Fruit fly (Drosophila melanogaster): ENCODE measurements around the gene CG15564.

The CG15564 gene

dm6 chr3R:31243079-31243668, 8.0 kb upstream of the CG15564 start:
- no peak for TF ChIP-seq ewg (GFP tag; optimal IDR thresholded peaks at IDR 0.05)
- no peak for TF ChIP-seq usp (GFP tag; optimal IDR thresholded peaks at IDR 0.05)
- TF ChIP-seq bbx (GFP tag; IDR thresholded peaks at IDR 0.05; ENCODE audit: partially characterized antibody), result no peak
- 0 out of 3 replicates have a peak, but pooled peaks have one; percentile 25 for TF ChIP-seq ci (GFP tag; IDR thresholded peaks at IDR 0.05)
- 0 out of 2 replicates have a peak, but pooled peaks have one; percentile 18 for TF ChIP-seq Xrp1 (GFP tag; IDR thresholded peaks at IDR 0.05)
- peak; percentile 8 for TF ChIP-seq CG11504 (tag; optimal IDR thresholded peaks at IDR 0.05)
- no peak for TF ChIP-seq CG14710 (tag; optimal IDR thresholded peaks at IDR 0.05)
- no peak for TF ChIP-seq ranshi (GFP tag; IDR thresholded peaks at IDR 0.05)
- TF ChIP-seq CG34376 (GFP tag; optimal IDR thresholded peaks at IDR 0.05), result no peak
- TF ChIP-seq eyg (GFP tag; optimal IDR thresholded peaks at IDR 0.05), result no peak
- peak in 1 of 2 experiments; percentile 72 for TF ChIP-seq eve (GFP tag; optimal IDR thresholded peaks at IDR 0.05)
- TF ChIP-seq wor (GFP tag; IDR thresholded peaks at IDR 0.05), result no peak
- TF ChIP-seq CG6272 (GFP tag; IDR thresholded peaks at IDR 0.05), result no peak
- no peak for TF ChIP-seq bcd (GFP tag; optimal IDR thresholded peaks at IDR 0.05)
- no peak for TF ChIP-seq ara (GFP tag; IDR thresholded peaks at IDR 0.05)
- TF ChIP-seq Sox102F (GFP tag; optimal IDR thresholded peaks at IDR 0.05), result peak; percentile 8
- TF ChIP-seq CG14441 (GFP tag; IDR thresholded peaks at IDR 0.05), result no peak
- peak in 1 of 2 experiments; percentile 17 for TF ChIP-seq Hr51 (GFP tag; optimal IDR thresholded peaks at IDR 0.05)
- no peak for TF ChIP-seq Dfd (GFP tag; optimal IDR thresholded peaks at IDR 0.05)
- no peak for TF ChIP-seq CG3281 (GFP tag; optimal IDR thresholded peaks at IDR 0.05)
- TF ChIP-seq Bgb (GFP tag; IDR thresholded peaks at IDR 0.05; ENCODE audit: partially characterized antibody), result no peak
- no peak for TF ChIP-seq vvl (GFP tag; IDR thresholded peaks at IDR 0.05)
- TF ChIP-seq YL-1 (GFP tag; optimal IDR thresholded peaks at IDR 0.05), result no peak
- no peak for TF ChIP-seq gt (GFP tag; IDR thresholded peaks at IDR 0.05)
- peak; percentile 99 for TF ChIP-seq CG8281 (tag; optimal IDR thresholded peaks at IDR 0.05)
- no peak for TF ChIP-seq CG12299 (tag; optimal IDR thresholded peaks at IDR 0.05)
- TF ChIP-seq Mad (GFP tag; optimal IDR thresholded peaks at IDR 0.05), result no peak
- TF ChIP-seq CG7839 (tag; optimal IDR thresholded peaks at IDR 0.05), result no peak
- no peak for TF ChIP-seq fu2 (GFP tag; optimal IDR thresholded peaks at IDR 0.05)
- no peak for TF ChIP-seq Scr (GFP tag; IDR thresholded peaks at IDR 0.05; ENCODE audit: partially characterized antibody)
- no peak for TF ChIP-seq trh (GFP tag; optimal IDR thresholded peaks at IDR 0.05)
- TF ChIP-seq CG10565 (GFP tag; optimal IDR thresholded peaks at IDR 0.05), result no peak
- no peak for TF ChIP-seq toy (GFP tag; IDR thresholded peaks at IDR 0.05)
- no peak for TF ChIP-seq sima (GFP tag; optimal IDR thresholded peaks at IDR 0.05)
- no peak for TF ChIP-seq CG6765 (GFP tag; optimal IDR thresholded peaks at IDR 0.05)
- TF ChIP-seq repo (GFP tag; optimal IDR thresholded peaks at IDR 0.05), result no peak
- TF ChIP-seq Doc3 (GFP tag; IDR thresholded peaks at IDR 0.05; ENCODE audit: partially characterized antibody), result no peak
- TF ChIP-seq Side (GFP tag; optimal IDR thresholded peaks at IDR 0.05), result no peak
- TF ChIP-seq CG2129 (GFP tag; IDR thresholded peaks at IDR 0.05; ENCODE audit: partially characterized antibody), result no peak
- peak; percentile 12 for TF ChIP-seq dmrt99B (tag; optimal IDR thresholded peaks at IDR 0.05)
- no peak for TF ChIP-seq C15 (GFP tag; IDR thresholded peaks at IDR 0.05)
- TF ChIP-seq CG13424 (tag; optimal IDR thresholded peaks at IDR 0.05), result no peak
- no peak for TF ChIP-seq CG11695 (GFP tag; IDR thresholded peaks at IDR 0.05)
- TF ChIP-seq zfh1 (GFP tag; IDR thresholded peaks at IDR 0.05), result no peak
- TF ChIP-seq Drgx (GFP tag; IDR thresholded peaks at IDR 0.05), result peak; percentile 68
- TF ChIP-seq E2f1 (GFP tag; IDR thresholded peaks at IDR 0.05), result no peak
- TF ChIP-seq nerfin-2 (GFP tag; IDR thresholded peaks at IDR 0.05; ENCODE audit: partially characterized antibody), result no peak
- no peak for TF ChIP-seq CG31441 (GFP tag; IDR thresholded peaks at IDR 0.05)
- TF ChIP-seq CG13624 (GFP tag; optimal IDR thresholded peaks at IDR 0.05), result no peak

All from whole organism, embryonic.